Fruit fly (Drosophila melanogaster) whole organism, embryonic: ENCODE results near the gene CG15602.

Experiments used
- Antp ChIP-seq: fragments of 200-800 bp; sonication (Bioruptor generic); optimal IDR thresholded peaks from 3 replicates; lab custom pipeline; 2016; ENCODE audit warnings: missing biosample characterization, missing genetic modification characterization
- Bgb ChIP-seq: fragments of 200-800 bp; sonication (Bioruptor generic); IDR thresholded peaks from 2 replicates; pipeline ENCODE4 v1.3.6; 2022; ENCODE audit warnings: missing biosample characterization, missing genetic modification characterization; ENCODE audit not compliant: partially characterized antibody
- CG11723 ChIP-seq: fragments of 200-800 bp; sonication (Bioruptor generic); optimal IDR thresholded peaks from 2 replicates; lab custom pipeline; 2017; ENCODE audit warnings: missing biosample characterization, mild to moderate bottlenecking, missing genetic modification characterization
- CG12155 ChIP-seq: fragments of 200-800 bp; sonication (Bioruptor generic); optimal IDR thresholded peaks from 3 replicates; lab custom pipeline; 2016; ENCODE audit warnings: missing biosample characterization, missing genetic modification characterization
- CG13287 ChIP-seq: fragments of 200-800 bp; sonication (Bioruptor generic); IDR thresholded peaks from 2 replicates; pipeline ENCODE4 v1.3.6; 2022; ENCODE audit warnings: missing biosample characterization, missing genetic modification characterization; ENCODE audit not compliant: partially characterized antibody
- CG16813 ChIP-seq: fragments of 200-800 bp; sonication (Bioruptor generic); IDR thresholded peaks from 3 replicates; pipeline ENCODE4 v1.3.6; 2022; ENCODE audit warnings: missing biosample characterization, missing genetic modification characterization; ENCODE audit not compliant: partially characterized antibody
- CG17568 ChIP-seq: fragments of 200-800 bp; sonication (Bioruptor generic); optimal IDR thresholded peaks from 2 replicates; lab custom pipeline; 2018; ENCODE audit warnings: missing biosample characterization, mild to moderate bottlenecking, missing genetic modification characterization, moderate library complexity
- CG18764 ChIP-seq: fragments of 200-800 bp; sonication (Bioruptor generic); optimal IDR thresholded peaks from 3 replicates; lab custom pipeline; 2016; ENCODE audit warnings: missing biosample characterization, missing genetic modification characterization
- CG2116 ChIP-seq: fragments of 200-800 bp; sonication (Bioruptor generic); optimal IDR thresholded peaks from 3 replicates; lab custom pipeline; 2018; ENCODE audit warnings: missing biosample characterization, mild to moderate bottlenecking, missing genetic modification characterization
- CG30020 ChIP-seq: fragments of 200-800 bp; optimal IDR thresholded peaks from 2 replicates; lab custom pipeline; 2019; ENCODE audit warnings: missing biosample characterization, mild to moderate bottlenecking, missing genetic modification characterization, moderate library complexity
- CG6791 ChIP-seq: fragments of 200-800 bp; sonication (Bioruptor generic); IDR thresholded peaks from 3 replicates; pipeline ENCODE4 v1.3.6; 2022; ENCODE audit warnings: missing biosample characterization, missing genetic modification characterization; ENCODE audit not compliant: partially characterized antibody
- CG7271 ChIP-seq: fragments of 200-800 bp; sonication (Bioruptor generic); optimal IDR thresholded peaks from 2 replicates; lab custom pipeline; 2018; ENCODE audit warnings: missing biosample characterization, mild to moderate bottlenecking, missing genetic modification characterization, moderate library complexity
- CG8281 ChIP-seq: fragments of 200-800 bp; sonication (Bioruptor generic); optimal IDR thresholded peaks from 2 replicates; lab custom pipeline; 2018; ENCODE audit warnings: missing biosample characterization, mild to moderate bottlenecking, missing genetic modification characterization, moderate library complexity
- CG9437 ChIP-seq: fragments of 200-800 bp; sonication (Bioruptor generic); optimal IDR thresholded peaks from 2 replicates; lab custom pipeline; 2018; ENCODE audit warnings: missing biosample characterization, mild to moderate bottlenecking, missing genetic modification characterization
- CG9727 ChIP-seq: fragments of 200-800 bp; sonication (Bioruptor generic); optimal IDR thresholded peaks from 3 replicates; lab custom pipeline; 2017; ENCODE audit warnings: missing biosample characterization, mild to moderate bottlenecking, missing genetic modification characterization
- CG9797 ChIP-seq: fragments of 200-800 bp; sonication (Bioruptor generic); optimal IDR thresholded peaks from 3 replicates; lab custom pipeline; 2018; ENCODE audit warnings: missing biosample characterization, mild to moderate bottlenecking, missing genetic modification characterization
- Dll ChIP-seq: fragments of 200-800 bp; sonication (Bioruptor generic); IDR thresholded peaks from 4 replicates; pipeline ENCODE4 v1.3.6; 2022; ENCODE audit warnings: missing biosample characterization, missing genetic modification characterization; ENCODE audit not compliant: partially characterized antibody
- Dp ChIP-seq: fragments of 200-800 bp; sonication (Bioruptor generic); optimal IDR thresholded peaks from 2 replicates; lab custom pipeline; 2018; ENCODE audit warnings: missing biosample characterization, mild to moderate bottlenecking, missing genetic modification characterization, moderate library complexity
- E2f2 ChIP-seq: fragments of 200-800 bp; sonication (Bioruptor generic); IDR thresholded peaks from 2 replicates; pipeline ENCODE4 v1.3.6; 2022; ENCODE audit warnings: missing biosample characterization, missing genetic modification characterization
- Ets97D ChIP-seq: fragments of 200-800 bp; sonication (Bioruptor generic); optimal IDR thresholded peaks from 3 replicates; lab custom pipeline; 2016; ENCODE audit warnings: missing biosample characterization, missing genetic modification characterization
- Med ChIP-seq: fragments of 200-800 bp; sonication (Bioruptor generic); peaks from one replicate; lab custom pipeline; 2016; ENCODE audit warnings: missing biosample characterization, missing genetic modification characterization, mild to moderate bottlenecking, inconsistent platforms, moderate library complexity
- Nf-YC ChIP-seq: fragments of 200-800 bp; optimal IDR thresholded peaks from 3 replicates; lab custom pipeline; 2019; ENCODE audit warnings: missing biosample characterization, mild to moderate bottlenecking, missing genetic modification characterization, moderate library complexity
- Rfx ChIP-seq: fragments of 200-800 bp; sonication (Bioruptor generic); IDR thresholded peaks from 2 replicates; pipeline ENCODE4 v1.3.6; 2022; ENCODE audit warnings: missing biosample characterization, missing genetic modification characterization
- Scr ChIP-seq: fragments of 200-800 bp; sonication (Bioruptor generic); IDR thresholded peaks from 2 replicates; pipeline ENCODE4 v1.3.6; 2022; ENCODE audit warnings: missing biosample characterization, missing genetic modification characterization; ENCODE audit not compliant: partially characterized antibody
- Taf1 ChIP-seq: fragments of 200-800 bp; sonication (Bioruptor generic); IDR thresholded peaks from 2 replicates; pipeline ENCODE4 v1.3.6; 2022; ENCODE audit warnings: missing biosample characterization, missing genetic modification characterization
- Xrp1 ChIP-seq: fragments of 200-800 bp; sonication (Bioruptor generic); IDR thresholded peaks from 2 replicates; pipeline ENCODE4 v1.3.6; 2022; ENCODE audit warnings: missing biosample characterization, missing genetic modification characterization
- amos ChIP-seq: fragments of 200-800 bp; sonication (Bioruptor generic); IDR thresholded peaks from 2 replicates; pipeline ENCODE4 v1.3.6; 2022; ENCODE audit warnings: missing biosample characterization, missing genetic modification characterization; ENCODE audit not compliant: partially characterized antibody
- ato ChIP-seq: fragments of 200-800 bp; sonication (Bioruptor generic); IDR thresholded peaks from 2 replicates; pipeline ENCODE4 v1.3.6; 2022; ENCODE audit warnings: missing biosample characterization, missing genetic modification characterization; ENCODE audit not compliant: partially characterized antibody
- bbx ChIP-seq: fragments of 200-800 bp; sonication (Bioruptor generic); IDR thresholded peaks from 2 replicates; pipeline ENCODE4 v1.3.6; 2022; ENCODE audit warnings: missing biosample characterization, missing genetic modification characterization; ENCODE audit not compliant: partially characterized antibody
- bcd ChIP-seq: fragments of 200-800 bp; sonication (Bioruptor generic); optimal IDR thresholded peaks from 2 replicates; lab custom pipeline; 2017; ENCODE audit warnings: missing biosample characterization, mild to moderate bottlenecking, missing genetic modification characterization
- disco-r ChIP-seq: fragments of 200-800 bp; sonication (Bioruptor generic); optimal IDR thresholded peaks from 2 replicates; lab custom pipeline; 2016; ENCODE audit warnings: missing biosample characterization, missing genetic modification characterization
- dm ChIP-seq: fragments of 200-800 bp; sonication (Bioruptor generic); optimal IDR thresholded peaks from 3 replicates; lab custom pipeline; 2016; ENCODE audit warnings: missing biosample characterization, missing genetic modification characterization
- exex ChIP-seq: fragments of 200-800 bp; sonication (Bioruptor generic); optimal IDR thresholded peaks from 4 replicates; lab custom pipeline; 2018; ENCODE audit warnings: missing biosample characterization, mild to moderate bottlenecking, missing genetic modification characterization, moderate library complexity
- fd102C ChIP-seq: fragments of 200-800 bp; sonication (Bioruptor generic); optimal IDR thresholded peaks from 2 replicates; lab custom pipeline; 2018; ENCODE audit warnings: missing biosample characterization, mild to moderate bottlenecking, missing genetic modification characterization, moderate library complexity
- gfzf ChIP-seq: fragments of 200-800 bp; sonication (Bioruptor generic); optimal IDR thresholded peaks from 2 replicates; lab custom pipeline; 2016; ENCODE audit warnings: missing biosample characterization, mild to moderate bottlenecking, missing genetic modification characterization, moderate library complexity
- grn ChIP-seq: fragments of 200-800 bp; sonication (Bioruptor generic); optimal IDR thresholded peaks from 3 replicates; lab custom pipeline; 2017; ENCODE audit warnings: missing biosample characterization, missing genetic modification characterization
- hbn ChIP-seq: fragments of 200-800 bp; sonication (Bioruptor generic); IDR thresholded peaks from 2 replicates; pipeline ENCODE4 v1.3.6; 2022; ENCODE audit warnings: missing biosample characterization, missing genetic modification characterization; ENCODE audit not compliant: partially characterized antibody
- insv ChIP-seq, 2 experiments: fragments of 200-800 bp; sonication (Bioruptor generic); optimal IDR thresholded peaks; 3 replicates each; lab custom pipeline; 2016 to 2018; ENCODE audit warnings: missing biosample characterization in 2 of 2, missing genetic modification characterization in 2 of 2
- knrl ChIP-seq: fragments of 200-800 bp; sonication (Bioruptor generic); IDR thresholded peaks from 3 replicates; pipeline ENCODE4 v1.3.6; 2022; ENCODE audit warnings: missing biosample characterization, missing genetic modification characterization; ENCODE audit not compliant: partially characterized antibody
- p53 ChIP-seq: fragments of 200-800 bp; sonication (Bioruptor generic); optimal IDR thresholded peaks from 2 replicates; lab custom pipeline; 2016; ENCODE audit warnings: missing biosample characterization, missing genetic modification characterization
- pzg ChIP-seq: fragments of 200-800 bp; sonication (Bioruptor generic); optimal IDR thresholded peaks from 3 replicates; lab custom pipeline; 2018; ENCODE audit warnings: missing biosample characterization, mild to moderate bottlenecking, missing genetic modification characterization, moderate library complexity
- stwl ChIP-seq: fragments of 200-800 bp; sonication (Bioruptor generic); optimal IDR thresholded peaks from 3 replicates; lab custom pipeline; 2018; ENCODE audit warnings: missing biosample characterization, mild to moderate bottlenecking, missing genetic modification characterization, moderate library complexity
- tap ChIP-seq: fragments of 200-800 bp; optimal IDR thresholded peaks from 3 replicates; lab custom pipeline; 2019; ENCODE audit warnings: missing biosample characterization, mild to moderate bottlenecking, missing genetic modification characterization, moderate library complexity
- tna ChIP-seq: fragments of 200-800 bp; sonication (Bioruptor generic); IDR thresholded peaks from 2 replicates; pipeline ENCODE4 v1.3.6; 2022; ENCODE audit warnings: missing biosample characterization, missing genetic modification characterization; ENCODE audit not compliant: partially characterized antibody
- trem ChIP-seq: fragments of 200-800 bp; optimal IDR thresholded peaks from 3 replicates; lab custom pipeline; 2019; ENCODE audit warnings: missing biosample characterization, mild to moderate bottlenecking, missing genetic modification characterization, moderate library complexity
- vnd ChIP-seq: fragments of 200-800 bp; sonication (Bioruptor generic); IDR thresholded peaks from 3 replicates; pipeline ENCODE4 v1.3.6; 2022; ENCODE audit warnings: missing biosample characterization, missing genetic modification characterization; ENCODE audit not compliant: partially characterized antibody

Gene CG15602

DNA sequence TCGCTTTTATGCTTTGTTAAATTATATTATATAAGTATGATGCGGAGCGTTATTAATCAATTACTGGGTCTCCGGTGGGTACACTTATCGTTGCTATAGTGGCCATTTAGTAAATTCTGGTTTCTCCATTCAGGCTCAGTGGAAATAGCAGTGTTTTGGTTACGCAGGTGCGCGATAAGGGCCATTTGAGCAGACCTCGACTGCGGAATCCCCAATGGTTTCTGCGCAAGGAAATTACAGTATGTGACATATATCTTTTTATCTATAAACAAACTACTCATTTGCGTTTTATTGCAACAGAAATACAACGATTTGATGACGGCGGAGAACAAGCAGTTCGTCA lies 38.0 kb upstream of the CG15602 start (continued):
- TF ChIP-seq CG8281 (tag; lab: Kevin White, UChicago) (no peak), CG12155 (GFP tag; lab: Kevin White, UChicago) (no peak), CG7271 (tag; lab: Kevin White, UChicago) (no peak), CG13287 (GFP tag; lab: Robert Waterston, UW) (peak; percentile 11; the same call in 1 of the 2 replicates), Scr (peak; percentile 32; the same call in 1 of the 2 replicates)

dm6 chrX:15762723-15763122 lies 36.5 kb upstream of the CG15602 start, which contains the start of gene Polr3A:
Polr3A (plus strand) TSS chrX:15762956.
- TF ChIP-seq bbx: peak; percentile 77
- peak; percentile 62 for TF ChIP-seq Scr
- peak; percentile 65 for TF ChIP-seq Dp (GFP tag; lab: Kevin White, UChicago)
- peak; percentile 63 for TF ChIP-seq pzg (GFP tag; lab: Kevin White, UChicago)
- TF ChIP-seq vnd (GFP tag; lab: Robert Waterston, UW): 0 out of 3 replicates have a peak, but pooled peaks have one; percentile 25
- TF ChIP-seq Med (GFP tag; lab: Kevin White, UChicago): peak; percentile 18
- TF ChIP-seq Nf-YC: no peak
- TF ChIP-seq knrl (GFP tag; lab: Robert Waterston, UW): peak; percentile 57
- TF ChIP-seq Taf1 (GFP tag; lab: Robert Waterston, UW): no peak
- TF ChIP-seq insv (GFP tag; optimal IDR thresholded peaks at IDR 0.05; lab: Kevin White, UChicago): peak; percentile 89 to 99
- no peak for TF ChIP-seq tap
- TF ChIP-seq CG9437 (GFP tag; lab: Kevin White, UChicago): peak; percentile 41
- peak; percentile 12 for TF ChIP-seq trem (tag; lab: Kevin White, UChicago)
- TF ChIP-seq Rfx (GFP tag; lab: Robert Waterston, UW): 0 out of 2 replicates have a peak, but pooled peaks have one; percentile 31
- TF ChIP-seq Antp (GFP tag; lab: Kevin White, UChicago): no peak
- peak; percentile 48 for TF ChIP-seq stwl (tag; lab: Kevin White, UChicago)
- TF ChIP-seq hbn (GFP tag; lab: Robert Waterston, UW): peak; percentile 41
- TF ChIP-seq CG13287 (GFP tag; lab: Robert Waterston, UW): peak; percentile 75
- TF ChIP-seq grn: no peak
- TF ChIP-seq dm (GFP tag; lab: Kevin White, UChicago): peak; percentile 27
- no peak for TF ChIP-seq CG18764 (GFP tag; lab: Kevin White, UChicago)
- no peak for TF ChIP-seq fd102C (GFP tag; lab: Kevin White, UChicago)
- TF ChIP-seq CG11723 (GFP tag; lab: Kevin White, UChicago): no peak
- TF ChIP-seq CG16813 (GFP tag; lab: Robert Waterston, UW): peak; percentile 63
- TF ChIP-seq CG30020 (tag; lab: Kevin White, UChicago): peak; percentile 62
- TF ChIP-seq Dll (GFP tag; lab: Robert Waterston, UW): peak; percentile 65; the same call in 3 of the 4 replicates
- peak; percentile 70 for TF ChIP-seq Bgb
- TF ChIP-seq CG6791 (GFP tag; lab: Robert Waterston, UW): peak; percentile 73; the same call in 2 of the 3 replicates
- TF ChIP-seq Xrp1 (GFP tag; lab: Robert Waterston, UW): no peak
- TF ChIP-seq p53 (GFP tag; lab: Kevin White, UChicago): no peak
- TF ChIP-seq CG17568 (GFP tag; lab: Kevin White, UChicago): no peak
- TF ChIP-seq CG9727 (GFP tag; lab: Kevin White, UChicago): no peak
- TF ChIP-seq CG2116: peak; percentile 49
- 0 out of 2 replicates have a peak, but pooled peaks have one; percentile 39 for TF ChIP-seq tna (GFP tag; lab: Robert Waterston, UW)
- TF ChIP-seq Ets97D (GFP tag; lab: Kevin White, UChicago): peak; percentile 29
- TF ChIP-seq amos: peak; percentile 71
- TF ChIP-seq bcd: no peak
- peak; percentile 78 for TF ChIP-seq E2f2
- TF ChIP-seq disco-r (GFP tag; lab: Kevin White, UChicago): no peak
- peak; percentile 70 for TF ChIP-seq CG9797 (GFP tag; lab: Kevin White, UChicago)
- peak; percentile 67 for TF ChIP-seq gfzf (GFP tag; lab: Kevin White, UChicago)
- TF ChIP-seq exex (tag; lab: Kevin White, UChicago): no peak
- peak; percentile 49 for TF ChIP-seq ato
